Worm (Caenorhabditis elegans) whole organism, young adult: ENCODE results near the gene rml-3.
A peak's percentile ranks its signal among the peaks of the same experiment; 100 is the strongest.

Experiments used
- B0019.2 ChIP-seq: fragments of 200-800 bp; sonication (Bioruptor generic); conservative IDR thresholded peaks from 2 replicates; pipeline ENCODE4 v1.3.6; 2022; ENCODE audit warnings: missing genetic modification reagents, missing genetic modification characterization, missing compliant biosample characterization
- B0261.1 ChIP-seq: sonication (generic microtip); optimal IDR thresholded peaks from 2 replicates; lab custom pipeline; 2016; ENCODE audit warnings: mild to moderate bottlenecking, missing genetic modification characterization, moderate library complexity, missing compliant biosample characterization
- F23B12.7 ChIP-seq: sonication (generic microtip); optimal IDR thresholded peaks from 2 replicates; lab custom pipeline; 2017; ENCODE audit warnings: missing genetic modification characterization, mild to moderate bottlenecking, missing compliant biosample characterization, antibody characterized with exemption, moderate library complexity; ENCODE audit not compliant: insufficient read depth
- F49E8.2 ChIP-seq: sonication (generic microtip); optimal IDR thresholded peaks from 3 replicates; lab custom pipeline; 2017; ENCODE audit warnings: missing genetic modification characterization, mild to moderate bottlenecking, missing compliant biosample characterization, antibody characterized with exemption, moderate library complexity; ENCODE audit not compliant: insufficient read depth
- Y79H2A.3 ChIP-seq: fragments of 200-800 bp; sonication (Bioruptor generic); conservative IDR thresholded peaks from 2 replicates; pipeline ENCODE4 v1.3.6; 2022; ENCODE audit warnings: missing genetic modification reagents, missing genetic modification characterization, missing compliant biosample characterization
- ZK185.1 ChIP-seq: sonication (generic microtip); optimal IDR thresholded peaks from 2 replicates; lab custom pipeline; 2016; ENCODE audit warnings: mild to moderate bottlenecking, missing genetic modification characterization, missing compliant biosample characterization; ENCODE audit not compliant: poor library complexity, severe bottlenecking
- ama-1 ChIP-seq, 3 experiments: fragments of 150-350 bp in 1 of 3; sonication (generic microtip) in 2 of 3; optimal IDR thresholded peaks; 2 replicates each; lab custom pipeline; 2014 to 2018; ENCODE audit warnings: missing biosample characterization in 2 of 3, missing genetic modification characterization in 2 of 3, missing genetic modification reagents in 2 of 3
- aptf-2 ChIP-seq: fragments of 200-800 bp; sonication (Bioruptor generic); conservative IDR thresholded peaks from 2 replicates; pipeline ENCODE4 v1.3.6; 2022; ENCODE audit warnings: missing genetic modification reagents, missing genetic modification characterization, missing compliant biosample characterization
- aptf-3 ChIP-seq: fragments of 200-800 bp; sonication (Bioruptor generic); IDR thresholded peaks from 2 replicates; pipeline ENCODE4 v1.3.6; 2022; ENCODE audit warnings: missing genetic modification characterization, missing compliant biosample characterization
- attf-6 ChIP-seq: fragments of 200-800 bp; sonication (Bioruptor generic); IDR thresholded peaks from 2 replicates; pipeline ENCODE4 v1.3.6; 2022; ENCODE audit warnings: missing genetic modification reagents, missing genetic modification characterization, missing compliant biosample characterization
- ceh-58 ChIP-seq: fragments of 200-800 bp; sonication (Bioruptor generic); IDR thresholded peaks from 2 replicates; pipeline ENCODE4 v1.3.6; 2022; ENCODE audit warnings: missing genetic modification characterization, missing compliant biosample characterization
- chd-7 ChIP-seq: sonication (generic microtip); optimal IDR thresholded peaks from 2 replicates; lab custom pipeline; 2016; ENCODE audit warnings: mild to moderate bottlenecking, missing genetic modification characterization, moderate library complexity, missing compliant biosample characterization
- egl-18 ChIP-seq: fragments of 200-800 bp; sonication (Bioruptor generic); IDR thresholded peaks from 2 replicates; pipeline ENCODE4 v1.3.6; 2022; ENCODE audit warnings: missing genetic modification reagents, missing genetic modification characterization, missing compliant biosample characterization
- egrh-3 ChIP-seq: fragments of 200-800 bp; sonication (Bioruptor generic); IDR thresholded peaks from 2 replicates; pipeline ENCODE4 v1.3.6; 2022; ENCODE audit warnings: missing genetic modification reagents, missing genetic modification characterization, missing compliant biosample characterization
- hmg-1.2 ChIP-seq: fragments of 200-800 bp; sonication (Bioruptor generic); IDR thresholded peaks from 2 replicates; pipeline ENCODE4 v1.3.6; 2022; ENCODE audit warnings: missing genetic modification reagents, missing genetic modification characterization, missing compliant biosample characterization
- hsf-1 ChIP-seq: fragments of 200-800 bp; sonication (Bioruptor generic); IDR thresholded peaks from 2 replicates; pipeline ENCODE4 v1.3.6; 2022; ENCODE audit warnings: missing genetic modification reagents, missing genetic modification characterization, missing compliant biosample characterization
- lin-26 ChIP-seq: fragments of 200-800 bp; sonication (Bioruptor generic); IDR thresholded peaks from 2 replicates; pipeline ENCODE4 v1.3.6; 2022; ENCODE audit warnings: missing genetic modification reagents, missing genetic modification characterization, missing compliant biosample characterization
- lin-54 ChIP-seq: fragments of 200-800 bp; sonication (Bioruptor generic); optimal IDR thresholded peaks from 2 replicates; lab custom pipeline; 2018; ENCODE audit warnings: mild to moderate bottlenecking, missing genetic modification characterization, missing compliant biosample characterization
- lsl-1 ChIP-seq: fragments of 200-800 bp; sonication (Bioruptor generic); optimal IDR thresholded peaks from 2 replicates; lab custom pipeline; 2018; ENCODE audit warnings: mild to moderate bottlenecking, missing genetic modification characterization, moderate library complexity, missing compliant biosample characterization
- lsy-27 ChIP-seq: sonication (generic microtip); optimal IDR thresholded peaks from 2 replicates; lab custom pipeline; 2017; ENCODE audit warnings: missing genetic modification characterization, mild to moderate bottlenecking, missing compliant biosample characterization, antibody characterized with exemption, missing genotype, borderline replicate concordance; ENCODE audit not compliant: insufficient read depth
- madf-10 ChIP-seq: sonication (generic microtip); optimal IDR thresholded peaks from 2 replicates; lab custom pipeline; 2016; ENCODE audit warnings: mild to moderate bottlenecking, missing genetic modification characterization, missing compliant biosample characterization
- madf-6 ChIP-seq: fragments of 200-800 bp; sonication (Bioruptor generic); IDR thresholded peaks from 2 replicates; pipeline ENCODE4 v1.3.6; 2022; ENCODE audit warnings: missing genetic modification reagents, missing genetic modification characterization, missing compliant biosample characterization
- mcd-1 ChIP-seq: fragments of 200-800 bp; sonication (Bioruptor generic); IDR thresholded peaks from 2 replicates; pipeline ENCODE4 v1.3.6; 2022; ENCODE audit warnings: missing genetic modification reagents, missing genetic modification characterization, missing compliant biosample characterization
- nhr-27 ChIP-seq: fragments of 200-800 bp; sonication (Bioruptor generic); optimal IDR thresholded peaks from 2 replicates; lab custom pipeline; 2018; ENCODE audit warnings: mild to moderate bottlenecking, missing genetic modification characterization, moderate library complexity, missing compliant biosample characterization
- nhr-90 ChIP-seq: sonication (generic microtip); optimal IDR thresholded peaks from 2 replicates; lab custom pipeline; 2016; ENCODE audit warnings: missing genotype, mild to moderate bottlenecking, missing genetic modification characterization, missing compliant biosample characterization
- pbrm-1 ChIP-seq: fragments of 200-800 bp; sonication (Bioruptor generic); IDR thresholded peaks from 2 replicates; pipeline ENCODE4 v1.3.6; 2022; ENCODE audit warnings: missing genetic modification reagents, missing genetic modification characterization, missing compliant biosample characterization
- repo-1 ChIP-seq: sonication (generic microtip); optimal IDR thresholded peaks from 2 replicates; lab custom pipeline; 2017; ENCODE audit warnings: mild to moderate bottlenecking, missing genetic modification characterization, missing compliant biosample characterization
- snpc-1.1 ChIP-seq: sonication (generic microtip); optimal IDR thresholded peaks from 2 replicates; lab custom pipeline; 2017; ENCODE audit warnings: missing genetic modification characterization, mild to moderate bottlenecking, missing compliant biosample characterization, antibody characterized with exemption, moderate library complexity, missing genotype, missing genetic modification reagents; ENCODE audit not compliant: insufficient read depth
- somi-1 ChIP-seq: fragments of 200-800 bp; sonication (Bioruptor generic); optimal IDR thresholded peaks from 2 replicates; lab custom pipeline; 2018; ENCODE audit warnings: mild to moderate bottlenecking, missing genetic modification characterization, missing compliant biosample characterization
- zfh-2 ChIP-seq: fragments of 200-800 bp; sonication (Bioruptor generic); conservative IDR thresholded peaks from 2 replicates; pipeline ENCODE4 v1.3.6; 2022; ENCODE audit warnings: missing genetic modification reagents, missing genetic modification characterization, missing compliant biosample characterization
- zim-3 ChIP-seq: sonication (generic microtip); optimal IDR thresholded peaks from 2 replicates; lab custom pipeline; 2017; ENCODE audit warnings: mild to moderate bottlenecking, missing genetic modification characterization, moderate library complexity, missing compliant biosample characterization
- ztf-25 ChIP-seq: fragments of 200-800 bp; sonication (Bioruptor generic); IDR thresholded peaks from 2 replicates; pipeline ENCODE4 v1.3.6; 2022; ENCODE audit warnings: missing genetic modification reagents, missing genetic modification characterization, missing compliant biosample characterization
- ztf-28 ChIP-seq: fragments of 200-800 bp; sonication (Bioruptor generic); IDR thresholded peaks from 2 replicates; pipeline ENCODE4 v1.3.6; 2022; ENCODE audit warnings: missing genetic modification reagents, missing genetic modification characterization, missing compliant biosample characterization
- ztf-3 ChIP-seq: fragments of 200-800 bp; sonication (Bioruptor generic); optimal IDR thresholded peaks from 2 replicates; lab custom pipeline; 2018; ENCODE audit warnings: mild to moderate bottlenecking, missing genetic modification characterization, missing compliant biosample characterization

The rml-3 gene

DNA sequence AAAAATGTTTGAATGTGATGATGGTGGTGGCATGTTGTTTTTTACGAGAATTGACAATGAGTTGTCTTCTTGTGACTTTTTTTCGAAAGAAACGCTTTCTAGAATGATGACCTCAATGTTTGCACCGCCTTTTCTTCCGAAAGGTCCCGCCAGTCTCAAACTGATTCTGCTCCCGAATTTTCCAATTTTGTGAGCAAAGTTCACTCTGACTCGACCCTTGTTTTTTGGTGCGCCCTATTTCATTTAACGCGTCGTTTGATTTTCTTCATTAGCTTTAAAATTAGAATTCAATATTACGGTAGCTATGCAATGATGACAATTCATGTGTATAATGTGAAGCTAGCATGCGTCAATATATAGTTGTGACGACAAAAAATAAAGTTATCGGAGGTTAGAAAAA, 8.2 kb downstream of the rml-3 start, which contains the start of gene lite-1:
Gene lite-1, minus strand, starts transcription at position 101 of the 400 bp plus-strand sequence.
- TF ChIP-seq F49E8.2 (tag; lab: Kevin White, UChicago): no peak
- TF ChIP-seq ZK185.1 (tag; lab: Kevin White, UChicago): no peak
- no peak for TF ChIP-seq lsy-27 (tag; lab: Kevin White, UChicago)
- TF ChIP-seq ztf-28 (GFP tag; lab: Robert Waterston, UW): no peak
- no peak for TF ChIP-seq lsl-1 (GFP tag; lab: Kevin White, UChicago)
- TF ChIP-seq snpc-1.1 (tag; lab: Kevin White, UChicago): no peak
- TF ChIP-seq ztf-3 (GFP tag; lab: Kevin White, UChicago): no peak
- TF ChIP-seq somi-1 (GFP tag; lab: Kevin White, UChicago): no peak
- TF ChIP-seq, all 124 proteins: peak for 0

- TF ChIP-seq repo-1 (tag; lab: Kevin White, UChicago): no peak
- TF ChIP-seq madf-6 (GFP tag; lab: Robert Waterston, UW): no peak
- TF ChIP-seq nhr-27: no peak
- TF ChIP-seq egl-18 (GFP tag; lab: Robert Waterston, UW): no peak
- TF ChIP-seq ceh-58: no peak
- no peak for TF ChIP-seq ztf-25
- 0 out of 2 replicates have a peak, but pooled peaks have one; percentile 21 for TF ChIP-seq zfh-2 (GFP tag; lab: Robert Waterston, UW)
Measured at ce11 chrX:6224841-6225240, 14.0 kb downstream of the rml-3 start.

ce11 chrX:6221097-6221496, 17.8 kb downstream of the rml-3 start:
- TF ChIP-seq mcd-1 (GFP tag; lab: Robert Waterston, UW) (no peak), zim-3 (tag; lab: Kevin White, UChicago) (no peak), ama-1 (optimal IDR thresholded peaks at IDR 0.05; lab: Kevin White, UChicago) (no peak), ama-1 (GFP tag; optimal IDR thresholded peaks at IDR 0.05; lab: Kevin White, UChicago) (no peak), egrh-3 (no peak), lin-26 (GFP tag; lab: Robert Waterston, UW) (no peak), aptf-2 (GFP tag; lab: Robert Waterston, UW) (no peak), attf-6 (no peak), repo-1 (tag; lab: Kevin White, UChicago) (no peak), lin-54 (GFP tag; lab: Kevin White, UChicago) (no peak), B0261.1 (tag; lab: Kevin White, UChicago) (no peak), pbrm-1 (GFP tag; lab: Robert Waterston, UW) (no peak), aptf-3 (GFP tag; lab: Robert Waterston, UW) (no peak), hsf-1 (GFP tag; lab: Robert Waterston, UW) (no peak), hmg-1.2 (GFP tag; lab: Robert Waterston, UW) (no peak), B0019.2 (no peak), chd-7 (tag; lab: Kevin White, UChicago) (no peak), F23B12.7 (tag; lab: Kevin White, UChicago) (no peak), madf-10 (tag; lab: Kevin White, UChicago) (no peak), Y79H2A.3 (no peak), nhr-90 (tag; lab: Kevin White, UChicago) (no peak)
